Fruit fly (Drosophila melanogaster) whole organism, pupa: ENCODE measurements around the gene CG13614.

ENCODE experiments used
- CG13204 ChIP-seq: fragments of 200-800 bp; sonication (Bioruptor generic); optimal IDR thresholded peaks from 2 replicates; lab custom pipeline; 2018; ENCODE audit warnings: missing biosample characterization, mild to moderate bottlenecking, missing genetic modification characterization, moderate library complexity
- CG14655 ChIP-seq: fragments of 200-800 bp; sonication (Bioruptor generic); optimal IDR thresholded peaks from 3 replicates; lab custom pipeline; 2017; ENCODE audit warnings: mild to moderate bottlenecking, missing biosample characterization, missing genetic modification reagents, missing genetic modification characterization
- CG15710 ChIP-seq: fragments of 200-800 bp; sonication (Bioruptor generic); optimal IDR thresholded peaks from 2 replicates; lab custom pipeline; 2018; ENCODE audit warnings: missing biosample characterization, mild to moderate bottlenecking, missing genetic modification characterization, moderate library complexity
- CG17806 ChIP-seq: fragments of 200-800 bp; sonication (Bioruptor generic); optimal IDR thresholded peaks from 2 replicates; lab custom pipeline; 2018; ENCODE audit warnings: missing biosample characterization, mild to moderate bottlenecking, missing genetic modification characterization, moderate library complexity
- CG34367 ChIP-seq: fragments of 200-800 bp; sonication (Bioruptor generic); optimal IDR thresholded peaks from 2 replicates; lab custom pipeline; 2018; ENCODE audit warnings: missing biosample characterization, mild to moderate bottlenecking, missing genetic modification characterization
- CG9948 ChIP-seq: fragments of 200-800 bp; sonication (Bioruptor generic); optimal IDR thresholded peaks from 2 replicates; lab custom pipeline; 2018; ENCODE audit warnings: missing biosample characterization, mild to moderate bottlenecking, missing genetic modification characterization, moderate library complexity
- EcR ChIP-seq: fragments of 200-800 bp; sonication (Bioruptor generic); optimal IDR thresholded peaks from 3 replicates; lab custom pipeline; 2019; ENCODE audit warnings: missing biosample characterization, missing genetic modification characterization, mild to moderate bottlenecking, moderate library complexity, missing genetic modification reagents
- Pif1A ChIP-seq: fragments of 200-800 bp; sonication (Bioruptor generic); optimal IDR thresholded peaks from 3 replicates; lab custom pipeline; 2016; ENCODE audit warnings: missing biosample characterization, missing genetic modification characterization
- Pif1B ChIP-seq: fragments of 200-800 bp; sonication (Bioruptor generic); optimal IDR thresholded peaks from 3 replicates; lab custom pipeline; 2016; ENCODE audit warnings: missing biosample characterization, missing genetic modification characterization
- fd96Ca ChIP-seq: fragments of 200-800 bp; sonication (Bioruptor generic); IDR thresholded peaks from 3 replicates; pipeline ENCODE4 v1.3.6; 2022; ENCODE audit warnings: missing biosample characterization, missing genetic modification characterization
- rn ChIP-seq: fragments of 200-800 bp; sonication (Bioruptor generic); IDR thresholded peaks from 2 replicates; pipeline ENCODE4 v1.3.6; 2022; ENCODE audit warnings: missing biosample characterization, missing genetic modification characterization

- no peak for TF ChIP-seq rn (GFP tag; lab: Robert Waterston, UW)
- TF ChIP-seq CG34367 (tag; lab: Kevin White, UChicago), result no peak
- no peak for TF ChIP-seq CG9948
- no peak for TF ChIP-seq Pif1B (GFP tag; lab: Kevin White, UChicago)
- TF ChIP-seq EcR, result no peak
- no peak for TF ChIP-seq CG17806 (tag; lab: Kevin White, UChicago)
- no peak for TF ChIP-seq CG15710 (tag; lab: Kevin White, UChicago)
- TF ChIP-seq fd96Ca (GFP tag; lab: Robert Waterston, UW), result no peak
- no peak for TF ChIP-seq CG14655 (GFP tag; lab: Kevin White, UChicago)
- TF ChIP-seq Pif1A (GFP tag; lab: Kevin White, UChicago), result no peak
- no peak for TF ChIP-seq CG13204
Observed at dm6 chr3R:24384952-24385351, 15.6 kb downstream of the CG13614 start, which contains the start of gene CG17780.
